Worm (Caenorhabditis elegans) whole organism, L4 larva: ENCODE data around the gene F56D6.9.

Experiments
- F49E8.2 ChIP-seq: sonication (generic microtip); optimal IDR thresholded peaks from 2 replicates; lab custom pipeline; 2016; ENCODE audit warnings: missing compliant biosample characterization, mild to moderate bottlenecking, missing genetic modification characterization, borderline replicate concordance
- ZK546.5 ChIP-seq, 2 experiments: sonication (generic microtip); optimal IDR thresholded peaks; 2 replicates each; lab custom pipeline; 2017; ENCODE audit warnings: missing biosample characterization in 2 of 2, missing genetic modification characterization in 2 of 2
- attf-4 ChIP-seq: sonication (generic microtip); optimal IDR thresholded peaks from 3 replicates; lab custom pipeline; 2017; ENCODE audit warnings: missing biosample characterization, missing genetic modification characterization
- nhr-10 ChIP-seq: fragments of 150-350 bp; optimal IDR thresholded peaks from 2 replicates; lab custom pipeline; 2014; ENCODE audit warnings: missing biosample characterization, missing genetic modification characterization
- nhr-102 ChIP-seq: sonication (generic microtip); optimal IDR thresholded peaks from 2 replicates; lab custom pipeline; 2016; ENCODE audit warnings: mild to moderate bottlenecking, missing genetic modification characterization, moderate library complexity, missing compliant biosample characterization
- nhr-41 ChIP-seq: fragments of 200-800 bp; sonication (Bioruptor generic); IDR thresholded peaks from 2 replicates; pipeline ENCODE4 v1.3.6; 2022; ENCODE audit warnings: missing genetic modification reagents, missing genetic modification characterization, missing compliant biosample characterization
- nhr-76 ChIP-seq: fragments of 150-350 bp; optimal IDR thresholded peaks from 2 replicates; lab custom pipeline; 2014; ENCODE audit warnings: missing biosample characterization, missing genetic modification characterization
- skn-1 ChIP-seq: fragments of 150-350 bp; optimal IDR thresholded peaks from 2 replicates; lab custom pipeline; 2014; ENCODE audit warnings: missing biosample characterization, missing genetic modification characterization
- snpc-4 ChIP-seq: fragments of 150-350 bp; optimal IDR thresholded peaks from 2 replicates; lab custom pipeline; 2014; ENCODE audit warnings: missing biosample characterization, missing genetic modification characterization
- unc-62 ChIP-seq, 3 experiments: fragments of 150-350 bp in 1 of 3; sonication (generic microtip); optimal IDR thresholded peaks in 2 of 3; peaks in 1 of 3; 1 replicate in 1 of 3; 2 replicates in 2 of 3; lab custom pipeline; 2014 to 2017; ENCODE audit warnings: missing biosample characterization in 3 of 3, missing genetic modification characterization in 3 of 3, missing genetic modification reagents in 3 of 3, missing genotype in 1 of 3
- zfp-3 ChIP-seq: fragments of 200-800 bp; sonication (Bioruptor generic); conservative IDR thresholded peaks from 2 replicates; pipeline ENCODE4 v1.3.6; 2022; ENCODE audit warnings: missing genetic modification reagents, missing genetic modification characterization, missing compliant biosample characterization
- zip-11 ChIP-seq: fragments of 200-800 bp; sonication (Bioruptor generic); IDR thresholded peaks from 2 replicates; pipeline ENCODE4 v1.3.6; 2022; ENCODE audit warnings: missing genetic modification characterization, missing compliant biosample characterization

ce11 chrIV:3844004-3844403 lies 48.1 kb upstream of the F56D6.9 start:
- TF ChIP-seq attf-4 (tag; lab: Kevin White, UChicago) = no peak
- TF ChIP-seq nhr-41 (GFP tag; lab: Robert Waterston, UW) = no peak
- TF ChIP-seq nhr-76 (tag; lab: Kevin White, UChicago) = no peak
- no peak for TF ChIP-seq unc-62 (GFP tag; optimal IDR thresholded peaks at IDR 0.05 in 1 of 2; lab: Kevin White, UChicago)
- TF ChIP-seq unc-62 (tag; optimal IDR thresholded peaks at IDR 0.05; lab: Kevin White, UChicago) = no peak
- no peak for TF ChIP-seq nhr-10
- no peak for TF ChIP-seq zip-11 (GFP tag; lab: Robert Waterston, UW)
- TF ChIP-seq ZK546.5 (tag; optimal IDR thresholded peaks at IDR 0.05; lab: Kevin White, UChicago) = no peak
- TF ChIP-seq skn-1 (tag; lab: Kevin White, UChicago) = no peak
- no peak for TF ChIP-seq zfp-3 (GFP tag; lab: Robert Waterston, UW)
- no peak for TF ChIP-seq snpc-4 (tag; lab: Kevin White, UChicago)
- TF ChIP-seq nhr-102 (tag; lab: Kevin White, UChicago) = no peak
- no peak for TF ChIP-seq F49E8.2 (tag; lab: Kevin White, UChicago)
